Worm (Caenorhabditis elegans) whole organism, L3 larva: ENCODE results near the gene str-84.

Source experiments
- ZK546.5 ChIP-seq: sonication (generic microtip); optimal IDR thresholded peaks from 2 replicates; lab custom pipeline; 2017; ENCODE audit warnings: missing biosample characterization, missing genetic modification characterization
- aly-2 ChIP-seq: fragments of 150-350 bp; optimal IDR thresholded peaks from 2 replicates; lab custom pipeline; 2014; ENCODE audit warnings: missing biosample characterization, missing genetic modification characterization
- ama-1 ChIP-seq: fragments of 150-350 bp; optimal IDR thresholded peaks from 2 replicates; lab custom pipeline; 2018
- ceh-16 ChIP-seq: sonication (generic microtip); optimal IDR thresholded peaks from 2 replicates; lab custom pipeline; 2017; ENCODE audit warnings: missing biosample characterization, missing genetic modification characterization
- ceh-28 ChIP-seq: fragments of 150-350 bp; optimal IDR thresholded peaks from 2 replicates; lab custom pipeline; 2014; ENCODE audit warnings: missing biosample characterization, missing genetic modification reagents, missing genetic modification characterization
- ceh-82 ChIP-seq: fragments of 150-350 bp; optimal IDR thresholded peaks from 2 replicates; lab custom pipeline; 2014; ENCODE audit warnings: missing biosample characterization, missing genetic modification characterization
- ceh-9 ChIP-seq: sonication (generic microtip); optimal IDR thresholded peaks from 2 replicates; lab custom pipeline; 2018; ENCODE audit warnings: missing biosample characterization, missing genetic modification characterization
- egl-27 ChIP-seq: sonication (generic microtip); optimal IDR thresholded peaks from 4 replicates; lab custom pipeline; 2017; ENCODE audit warnings: missing biosample characterization, missing genetic modification reagents, missing genetic modification characterization
- egl-5 ChIP-seq: fragments of 150-350 bp; optimal IDR thresholded peaks from 2 replicates; lab custom pipeline; 2017; ENCODE audit warnings: missing biosample characterization, missing genetic modification reagents, missing genetic modification characterization, inconsistent platforms
- elt-2 ChIP-seq: sonication (generic microtip); optimal IDR thresholded peaks from 2 replicates; lab custom pipeline; 2016; ENCODE audit warnings: missing genetic modification reagents, mild to moderate bottlenecking, missing genetic modification characterization, missing compliant biosample characterization
- eor-1 ChIP-seq, 2 experiments: fragments of 150-350 bp; optimal IDR thresholded peaks; 2 replicates each; lab custom pipeline; 2014 to 2018; ENCODE audit warnings: missing biosample characterization in 2 of 2, missing genetic modification characterization in 2 of 2
- fkh-2 ChIP-seq: fragments of 150-350 bp; optimal IDR thresholded peaks from 2 replicates; lab custom pipeline; 2014; ENCODE audit warnings: missing biosample characterization, missing genetic modification reagents, missing genetic modification characterization
- lin-15B ChIP-seq: fragments of 150-350 bp; optimal IDR thresholded peaks from 2 replicates; lab custom pipeline; 2014; ENCODE audit warnings: missing biosample characterization, missing genetic modification characterization
- lin-39 ChIP-seq: fragments of 150-350 bp; optimal IDR thresholded peaks from 2 replicates; lab custom pipeline; 2018; ENCODE audit warnings: missing biosample characterization, missing genetic modification reagents, missing genetic modification characterization
- lsy-12 ChIP-seq: sonication (generic microtip); optimal IDR thresholded peaks from 2 replicates; lab custom pipeline; 2016; ENCODE audit warnings: mild to moderate bottlenecking, missing genetic modification characterization, missing compliant biosample characterization
- mml-1 ChIP-seq: fragments of 150-350 bp; sonication (generic microtip); optimal IDR thresholded peaks from 3 replicates; lab custom pipeline; 2014; ENCODE audit warnings: missing biosample characterization, missing genetic modification characterization
- nfya-1 ChIP-seq: sonication (generic microtip); optimal IDR thresholded peaks from 2 replicates; lab custom pipeline; 2017; ENCODE audit warnings: missing genetic modification characterization, mild to moderate bottlenecking, missing compliant biosample characterization, antibody characterized with exemption, moderate library complexity; ENCODE audit not compliant: insufficient read depth
- nhr-12 ChIP-seq: fragments of 150-350 bp; optimal IDR thresholded peaks from 2 replicates; lab custom pipeline; 2014; ENCODE audit warnings: missing biosample characterization, missing genetic modification characterization
- nhr-23 ChIP-seq: fragments of 150-350 bp; optimal IDR thresholded peaks from 2 replicates; lab custom pipeline; 2014; ENCODE audit warnings: missing biosample characterization, missing genetic modification reagents, missing genetic modification characterization
- nhr-25 ChIP-seq: sonication (generic microtip); optimal IDR thresholded peaks from 2 replicates; lab custom pipeline; 2017; ENCODE audit warnings: missing biosample characterization, missing genetic modification characterization
- nhr-43 ChIP-seq: sonication (generic microtip); optimal IDR thresholded peaks from 2 replicates; lab custom pipeline; 2016; ENCODE audit warnings: mild to moderate bottlenecking, missing genetic modification characterization, missing compliant biosample characterization; ENCODE audit not compliant: poor library complexity, severe bottlenecking
- nhr-76 ChIP-seq: fragments of 150-350 bp; sonication (generic microtip); optimal IDR thresholded peaks from 5 replicates; lab custom pipeline; 2014; ENCODE audit warnings: missing biosample characterization, missing genetic modification characterization
- nhr-77 ChIP-seq: fragments of 150-350 bp; optimal IDR thresholded peaks from 2 replicates; lab custom pipeline; 2014; ENCODE audit warnings: missing biosample characterization, missing genetic modification characterization
- pha-4 ChIP-seq: fragments of 150-350 bp; optimal IDR thresholded peaks from 2 replicates; lab custom pipeline; 2014; ENCODE audit warnings: missing biosample characterization, missing genetic modification reagents, missing genetic modification characterization
- sea-2 ChIP-seq: fragments of 150-350 bp; sonication (generic microtip); optimal IDR thresholded peaks from 4 replicates; lab custom pipeline; 2014; ENCODE audit warnings: missing biosample characterization, missing genetic modification reagents, missing genetic modification characterization
- skn-1 ChIP-seq: fragments of 150-350 bp; optimal IDR thresholded peaks from 2 replicates; lab custom pipeline; 2014; ENCODE audit warnings: missing biosample characterization, missing genetic modification characterization
- snpc-4 ChIP-seq: fragments of 150-350 bp; optimal IDR thresholded peaks from 2 replicates; lab custom pipeline; 2014; ENCODE audit warnings: missing biosample characterization, missing genetic modification characterization
- tbx-2 ChIP-seq: sonication (generic microtip); optimal IDR thresholded peaks from 2 replicates; lab custom pipeline; 2016; ENCODE audit warnings: mild to moderate bottlenecking, missing genetic modification characterization, missing compliant biosample characterization
- unc-39 ChIP-seq: sonication (generic microtip); optimal IDR thresholded peaks from 4 replicates; lab custom pipeline; 2017; ENCODE audit warnings: missing biosample characterization, missing genetic modification characterization
- unc-62 ChIP-seq: fragments of 150-350 bp; sonication (generic microtip); optimal IDR thresholded peaks from 4 replicates; lab custom pipeline; 2014; ENCODE audit warnings: missing biosample characterization, missing genetic modification reagents, missing genetic modification characterization
- ztf-11 ChIP-seq: fragments of 150-350 bp; optimal IDR thresholded peaks from 2 replicates; lab custom pipeline; 2014; ENCODE audit warnings: missing biosample characterization, missing genetic modification characterization
- ztf-4 ChIP-seq: fragments of 150-350 bp; optimal IDR thresholded peaks from 2 replicates; lab custom pipeline; 2014; ENCODE audit warnings: missing biosample characterization, missing genetic modification characterization

str-84 gene

ce11 chrV:8940419-8940818, 40.3 kb downstream of the str-84 start:
- no peak for TF ChIP-seq sea-2 (GFP tag; lab: Kevin White, UChicago)
- no peak for TF ChIP-seq ceh-28 (tag; lab: Kevin White, UChicago)
- no peak for TF ChIP-seq ZK546.5
- TF ChIP-seq nhr-76 (tag; lab: Kevin White, UChicago), result no peak
- no peak for TF ChIP-seq unc-62 (GFP tag; lab: Kevin White, UChicago)
- TF ChIP-seq elt-2 (tag; lab: Kevin White, UChicago), result no peak
- no peak for TF ChIP-seq nhr-25 (tag; lab: Kevin White, UChicago)
- no peak for TF ChIP-seq snpc-4 (tag; lab: Kevin White, UChicago)
- TF ChIP-seq ztf-4, result no peak
- no peak for TF ChIP-seq lin-15B (tag; lab: Kevin White, UChicago)
- no peak for TF ChIP-seq lsy-12 (tag; lab: Kevin White, UChicago)
- TF ChIP-seq, all 47 proteins: peak for 0

ce11 chrV:8939424-8940065, 41.2 kb downstream of the str-84 start:
- TF ChIP-seq nfya-1 (tag; lab: Kevin White, UChicago) (peak; percentile 18), ceh-9 (tag; lab: Kevin White, UChicago) (no peak), unc-39 (tag; lab: Kevin White, UChicago) (no peak), eor-1 (tag; optimal IDR thresholded peaks at IDR 0.05; lab: Kevin White, UChicago) (no peak), snpc-4 (tag; lab: Kevin White, UChicago) (no peak), ztf-4 (peak; percentile 39), lin-15B (tag; lab: Kevin White, UChicago) (no peak), ceh-82 (tag; lab: Kevin White, UChicago) (no peak), ztf-11 (tag; lab: Kevin White, UChicago) (no peak), pha-4 (peak; percentile 35), elt-2 (tag; lab: Kevin White, UChicago) (peak; percentile 32), nhr-25 (tag; lab: Kevin White, UChicago) (peak; percentile 27), lin-39 (tag; lab: Kevin White, UChicago) (no peak), skn-1 (tag; lab: Kevin White, UChicago) (no peak), ama-1 (lab: Kevin White, UChicago) (peak; percentile 98), lsy-12 (tag; lab: Kevin White, UChicago) (peak; percentile 1), fkh-2 (tag; lab: Kevin White, UChicago) (no peak), egl-27 (tag; lab: Kevin White, UChicago) (no peak), nhr-77 (tag; lab: Kevin White, UChicago) (no peak), aly-2 (tag; lab: Kevin White, UChicago) (no peak), mml-1 (tag; lab: Kevin White, UChicago) (no peak), tbx-2 (no peak), egl-5 (no peak), sea-2 (GFP tag; lab: Kevin White, UChicago) (no peak), nhr-12 (no peak)

- TF ChIP-seq nhr-43 (tag; lab: Kevin White, UChicago), result peak; percentile 8
- TF ChIP-seq unc-39 (tag; lab: Kevin White, UChicago), result no peak
- TF ChIP-seq ama-1 (lab: Kevin White, UChicago), result peak; percentile 76
- TF ChIP-seq skn-1 (tag; lab: Kevin White, UChicago), result no peak
- TF ChIP-seq lin-15B (tag; lab: Kevin White, UChicago), result no peak
- TF ChIP-seq ceh-16, result no peak
- no peak for TF ChIP-seq ztf-4
- TF ChIP-seq mml-1 (tag; lab: Kevin White, UChicago), result no peak
- TF ChIP-seq sea-2 (GFP tag; lab: Kevin White, UChicago), result no peak
- no peak for TF ChIP-seq aly-2 (tag; lab: Kevin White, UChicago)
- TF ChIP-seq nhr-23 (tag; lab: Kevin White, UChicago), result no peak
- no peak for TF ChIP-seq egl-27 (tag; lab: Kevin White, UChicago)
- TF ChIP-seq pha-4, result no peak
These were observed 41.8 kb downstream of the str-84 start for ce11 chrV:8938943-8939342.

ce11 chrV:8938445-8938844, 42.3 kb downstream of the str-84 start:
- TF ChIP-seq ama-1 (lab: Kevin White, UChicago), result peak; percentile 81
- no peak for TF ChIP-seq unc-39 (tag; lab: Kevin White, UChicago)
